Worm (Caenorhabditis elegans) whole organism, young adult: Measurements from ENCODE around the gene ZK813.6.

Experiments used
- F57C9.4 ChIP-seq: sonication (generic microtip); optimal IDR thresholded peaks from 2 replicates; lab custom pipeline; 2017; ENCODE audit warnings: mild to moderate bottlenecking, missing genetic modification characterization, missing compliant biosample characterization
- T26A5.8 ChIP-seq: sonication (generic microtip); optimal IDR thresholded peaks from 2 replicates; lab custom pipeline; 2016; ENCODE audit warnings: missing genetic modification characterization, missing compliant biosample characterization

DNA sequence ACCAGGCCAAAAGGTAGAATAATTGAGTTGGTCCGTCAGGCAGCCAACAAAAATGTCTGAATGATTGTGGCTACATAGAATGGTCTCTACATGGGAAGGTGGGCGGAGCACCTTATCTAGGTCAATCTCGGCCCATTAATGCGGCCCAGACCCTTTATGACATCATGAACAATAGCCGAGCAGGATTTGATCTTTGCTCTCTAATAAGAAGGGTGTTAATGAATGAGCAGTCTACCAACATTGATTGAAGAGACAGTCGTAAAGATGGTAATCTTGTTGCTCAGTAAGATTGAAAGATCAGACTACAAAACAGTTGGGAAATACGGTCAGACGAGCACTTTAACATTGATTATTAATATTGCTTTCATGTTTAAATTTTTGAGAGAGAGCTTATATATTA, 24.2 kb upstream of the ZK813.6 start:
- TF ChIP-seq F57C9.4: no peak
- TF ChIP-seq T26A5.8: no peak
